Fruit fly (Drosophila melanogaster): ENCODE data around the gene Cpr65Ax2.

Cpr65Ax2 gene

dm6 chr3L:6124616-6125408, 25.8 kb downstream of the Cpr65Ax2 start:
- TF ChIP-seq CG8319 (GFP tag; optimal IDR thresholded peaks at IDR 0.05): peak; percentile 12
- peak; percentile 43 for TF ChIP-seq Eip75B (GFP tag; optimal IDR thresholded peaks at IDR 0.05)
- TF ChIP-seq Hr38 (GFP tag; optimal IDR thresholded peaks at IDR 0.05): no peak
- TF ChIP-seq Eip93F (GFP tag; optimal IDR thresholded peaks at IDR 0.05): no peak
- TF ChIP-seq CG8632 (GFP tag; optimal IDR thresholded peaks at IDR 0.05): no peak
- peak; percentile 41 for TF ChIP-seq topi (GFP tag; optimal IDR thresholded peaks at IDR 0.05)
- no peak for TF ChIP-seq CG6792 (GFP tag; optimal IDR thresholded peaks at IDR 0.05)
- no peak for TF ChIP-seq Hr4 (GFP tag; optimal IDR thresholded peaks at IDR 0.05)
- TF ChIP-seq CG32006 (GFP tag; optimal IDR thresholded peaks at IDR 0.05): no peak
- TF ChIP-seq OdsH (GFP tag; optimal IDR thresholded peaks at IDR 0.05): peak; percentile 15
- peak; percentile 43 for TF ChIP-seq lz (GFP tag; optimal IDR thresholded peaks at IDR 0.05)
- TF ChIP-seq dsx (GFP tag; optimal IDR thresholded peaks at IDR 0.05; ENCODE audit: poor library complexity, severe bottlenecking): no peak
- no peak; the same call in 2 of the 3 replicates for TF ChIP-seq eg (GFP tag; IDR thresholded peaks at IDR 0.05)
- TF ChIP-seq CG34406 (GFP tag; optimal IDR thresholded peaks at IDR 0.05): no peak
- TF ChIP-seq CG31627 (GFP tag; optimal IDR thresholded peaks at IDR 0.05): no peak
- TF ChIP-seq cyc (GFP tag; optimal IDR thresholded peaks at IDR 0.05): peak; percentile 26
- TF ChIP-seq Ets96B (tag; optimal IDR thresholded peaks at IDR 0.05): no peak
- TF ChIP-seq Eip78C (GFP tag): peak; percentile 87
- peak; percentile 10 for TF ChIP-seq CG6808 (GFP tag; optimal IDR thresholded peaks at IDR 0.05)
- TF ChIP-seq Gug (GFP tag; IDR thresholded peaks at IDR 0.05): no peak
- TF ChIP-seq CG15336 (GFP tag; IDR thresholded peaks at IDR 0.05): no peak
- TF ChIP-seq pdm3 (GFP tag; optimal IDR thresholded peaks at IDR 0.05): peak; percentile 3
- no peak for TF ChIP-seq achi (GFP tag; optimal IDR thresholded peaks at IDR 0.05)
- TF ChIP-seq Met (GFP tag; optimal IDR thresholded peaks at IDR 0.05): peak; percentile 11
- TF ChIP-seq svp (GFP tag): peak; percentile 63
- TF ChIP-seq ss (GFP tag; optimal IDR thresholded peaks at IDR 0.05): no peak
- TF ChIP-seq Blimp-1 (GFP tag; optimal IDR thresholded peaks at IDR 0.05): peak; percentile 3
- TF ChIP-seq CG7368 (GFP tag; optimal IDR thresholded peaks at IDR 0.05): peak; percentile 29
- TF ChIP-seq fkh (GFP tag; optimal IDR thresholded peaks at IDR 0.05): peak; percentile 48
- TF ChIP-seq CG3919 (GFP tag; optimal IDR thresholded peaks at IDR 0.05): peak; percentile 72
- TF ChIP-seq CG10669 (GFP tag; optimal IDR thresholded peaks at IDR 0.05): peak; percentile 41
- TF ChIP-seq dac (GFP tag; optimal IDR thresholded peaks at IDR 0.05): no peak

DNA sequence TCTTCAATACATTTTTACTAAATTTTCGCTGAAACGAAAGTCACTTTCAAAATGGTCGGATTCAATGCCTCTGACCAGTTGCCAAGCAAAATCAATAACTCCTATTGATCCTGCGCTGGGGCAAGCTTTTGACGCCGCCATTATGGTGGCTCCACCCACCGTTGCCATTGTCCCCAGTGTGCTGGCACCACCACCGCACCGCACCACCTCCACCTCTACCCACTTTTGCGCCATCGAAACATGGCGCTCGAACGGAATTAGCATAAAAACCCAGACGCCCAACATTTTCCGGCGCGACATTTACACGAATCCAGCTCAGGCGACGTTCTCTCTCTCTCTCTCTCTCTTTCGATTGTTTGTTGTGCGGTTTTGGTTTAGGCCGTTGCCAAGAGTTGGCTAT, 33.8 kb downstream of the Cpr65Ax2 start:
- TF ChIP-seq CG7368 (GFP tag; optimal IDR thresholded peaks at IDR 0.05): no peak
- TF ChIP-seq spab (GFP tag; optimal IDR thresholded peaks at IDR 0.05): no peak
- no peak for TF ChIP-seq Blimp-1 (GFP tag; optimal IDR thresholded peaks at IDR 0.05)
- no peak for TF ChIP-seq CG31627 (GFP tag; optimal IDR thresholded peaks at IDR 0.05)
- no peak for TF ChIP-seq vri (GFP tag; optimal IDR thresholded peaks at IDR 0.05)
- TF ChIP-seq Hr4 (GFP tag; optimal IDR thresholded peaks at IDR 0.05): no peak
- no peak for TF ChIP-seq CG6808 (GFP tag; optimal IDR thresholded peaks at IDR 0.05)
- TF ChIP-seq Hr38 (GFP tag; optimal IDR thresholded peaks at IDR 0.05): no peak
- no peak for TF ChIP-seq acj6 (GFP tag; optimal IDR thresholded peaks at IDR 0.05)
- no peak for TF ChIP-seq CG11762 (GFP tag; optimal IDR thresholded peaks at IDR 0.05; ENCODE audit: insufficient read depth)
- no peak for TF ChIP-seq CG10669 (GFP tag; optimal IDR thresholded peaks at IDR 0.05)
- no peak for TF ChIP-seq CG34406 (GFP tag; optimal IDR thresholded peaks at IDR 0.05)
- TF ChIP-seq cyc (GFP tag; optimal IDR thresholded peaks at IDR 0.05): no peak
- TF ChIP-seq achi (GFP tag; optimal IDR thresholded peaks at IDR 0.05): no peak
- TF ChIP-seq pdm3 (GFP tag; optimal IDR thresholded peaks at IDR 0.05): no peak
- no peak for TF ChIP-seq fkh (GFP tag; optimal IDR thresholded peaks at IDR 0.05)
- TF ChIP-seq dsx (GFP tag; optimal IDR thresholded peaks at IDR 0.05; ENCODE audit: poor library complexity, severe bottlenecking): no peak

DNA sequence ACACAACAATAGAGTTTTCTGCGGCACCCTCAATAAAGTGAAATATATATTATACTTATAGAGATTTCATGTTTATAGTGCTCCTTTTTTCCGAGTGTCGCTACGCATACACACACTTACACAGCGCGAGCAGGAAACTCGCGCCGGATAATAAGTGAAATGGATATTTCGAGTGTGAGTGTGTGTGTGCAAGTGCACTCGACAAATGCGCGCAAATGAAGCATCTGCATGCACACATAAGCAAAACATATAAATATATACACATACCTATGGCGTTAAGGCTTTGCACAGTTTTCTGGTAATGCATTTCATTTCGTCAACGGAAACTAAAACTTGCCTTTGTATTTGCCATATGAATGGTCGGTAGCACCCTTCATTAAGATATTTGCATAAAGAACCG, 35.2 kb downstream of the Cpr65Ax2 start:
- no peak for TF ChIP-seq CG4318 (GFP tag; optimal IDR thresholded peaks at IDR 0.05)
- no peak for TF ChIP-seq CG3919 (GFP tag; optimal IDR thresholded peaks at IDR 0.05)
- no peak for TF ChIP-seq salr (GFP tag; optimal IDR thresholded peaks at IDR 0.05)
- TF ChIP-seq fkh (GFP tag; optimal IDR thresholded peaks at IDR 0.05): no peak
- TF ChIP-seq pdm3 (GFP tag; optimal IDR thresholded peaks at IDR 0.05): no peak
- TF ChIP-seq topi (GFP tag; optimal IDR thresholded peaks at IDR 0.05): no peak
- TF ChIP-seq Sox14 (GFP tag; optimal IDR thresholded peaks at IDR 0.05): no peak
- no peak for TF ChIP-seq CG6854 (GFP tag; optimal IDR thresholded peaks at IDR 0.05)
- no peak for TF ChIP-seq esn (GFP tag; optimal IDR thresholded peaks at IDR 0.05)

Data from whole organism, prepupa.